Worm (Caenorhabditis elegans) whole organism, midembryonic: ENCODE measurements around the gene idpb-3.

Experiments
- T22C8.4 ChIP-seq: fragments of 200-800 bp; sonication (Bioruptor generic); IDR thresholded peaks from 2 replicates; pipeline ENCODE4 v1.3.6; 2022; ENCODE audit warnings: missing genetic modification characterization, missing compliant biosample characterization
- cog-1 ChIP-seq: sonication (generic microtip); optimal IDR thresholded peaks from 2 replicates; lab custom pipeline; 2016; ENCODE audit warnings: missing genetic modification characterization, missing compliant biosample characterization
- flt-1 ChIP-seq: fragments of 200-800 bp; sonication (Bioruptor generic); IDR thresholded peaks from 2 replicates; pipeline ENCODE4 v1.3.6; 2022; ENCODE audit warnings: missing genetic modification characterization, missing compliant biosample characterization
- klf-2 ChIP-seq: fragments of 200-800 bp; sonication (Bioruptor generic); conservative IDR thresholded peaks from 2 replicates; pipeline ENCODE4 v1.3.6; 2022; ENCODE audit warnings: missing genetic modification reagents, missing genetic modification characterization, missing compliant biosample characterization
- med-1 ChIP-seq: sonication (generic microtip); optimal IDR thresholded peaks from 2 replicates; lab custom pipeline; 2017; ENCODE audit warnings: missing genetic modification characterization, mild to moderate bottlenecking, missing compliant biosample characterization, antibody characterized with exemption, missing genetic modification reagents; ENCODE audit not compliant: insufficient read depth
- ref-1 ChIP-seq: fragments of 200-800 bp; sonication (Bioruptor generic); conservative IDR thresholded peaks from 2 replicates; pipeline ENCODE4 v1.3.6; 2022; ENCODE audit warnings: missing genetic modification reagents, missing genetic modification characterization, missing compliant biosample characterization
- tab-1 ChIP-seq: fragments of 200-800 bp; sonication (Bioruptor generic); IDR thresholded peaks from 2 replicates; pipeline ENCODE4 v1.3.6; 2022; ENCODE audit warnings: missing genetic modification characterization, missing compliant biosample characterization
- ztf-23 ChIP-seq: fragments of 200-800 bp; sonication (Bioruptor generic); IDR thresholded peaks from 2 replicates; pipeline ENCODE4 v1.3.6; 2022; ENCODE audit warnings: missing genetic modification reagents, missing genetic modification characterization, missing compliant biosample characterization
- ztf-29 ChIP-seq: fragments of 200-800 bp; sonication (Bioruptor generic); IDR thresholded peaks from 2 replicates; pipeline ENCODE4 v1.3.6; 2022; ENCODE audit warnings: missing genetic modification reagents, missing genetic modification characterization, missing compliant biosample characterization

Gene idpb-3

ce11 chrII:5069525-5069924, 32.1 kb downstream of the idpb-3 start, which contains the start of gene idpb-2:
TSS of gene idpb-2 (minus strand) at chrII:5069625.
- TF ChIP-seq ref-1 (GFP tag; lab: Robert Waterston, UW) (no peak), tab-1 (no peak), med-1 (GFP tag; lab: Kevin White, UChicago) (no peak), klf-2 (GFP tag; lab: Robert Waterston, UW) (no peak), ztf-23 (GFP tag; lab: Robert Waterston, UW) (no peak)

ce11 chrII:5067927-5068326, 33.7 kb downstream of the idpb-3 start, which contains the start of gene C27A2.8:
TSS of gene C27A2.8 (minus strand) at chrII:5068043.
- TF ChIP-seq klf-2 (GFP tag; lab: Robert Waterston, UW), result no peak

- TF ChIP-seq flt-1 (GFP tag; lab: Robert Waterston, UW) (no peak), tab-1 (no peak), ztf-23 (GFP tag; lab: Robert Waterston, UW) (no peak), ref-1 (GFP tag; lab: Robert Waterston, UW) (no peak), ztf-29 (GFP tag; lab: Robert Waterston, UW) (no peak), cog-1 (tag; lab: Kevin White, UChicago) (no peak), med-1 (GFP tag; lab: Kevin White, UChicago) (no peak), klf-2 (GFP tag; lab: Robert Waterston, UW) (no peak), T22C8.4 (GFP tag; lab: Robert Waterston, UW) (no peak)
These were observed 34.6 kb downstream of the idpb-3 start for ce11 chrII:5066967-5067366.

- 0 out of 2 replicates have a peak, but pooled peaks have one; percentile 55 for TF ChIP-seq klf-2 (GFP tag; lab: Robert Waterston, UW)
- 0 out of 2 replicates have a peak, but pooled peaks have one; percentile 38 for TF ChIP-seq ztf-23 (GFP tag; lab: Robert Waterston, UW)
- TF ChIP-seq tab-1, result no peak
- TF ChIP-seq ref-1 (GFP tag; lab: Robert Waterston, UW), result no peak
- TF ChIP-seq flt-1 (GFP tag; lab: Robert Waterston, UW), result peak; percentile 56; the same call in 1 of the 2 replicates
- 0 out of 2 replicates have a peak, but pooled peaks have one; percentile 9 for TF ChIP-seq T22C8.4 (GFP tag; lab: Robert Waterston, UW)
- TF ChIP-seq cog-1 (tag; lab: Kevin White, UChicago), result peak; percentile 4
These were observed 39.7 kb downstream of the idpb-3 start, which contains the start of gene smc-5 for ce11 chrII:5061794-5062368. TSS of gene smc-5 (plus strand) at chrII:5062125.

ce11 chrII:5060719-5061118, 40.9 kb downstream of the idpb-3 start, which contains the start of gene pho-12:
TSS of gene pho-12 (minus strand) at chrII:5060819.
- no peak for TF ChIP-seq tab-1
- TF ChIP-seq flt-1 (GFP tag; lab: Robert Waterston, UW), result no peak
- no peak for TF ChIP-seq ztf-23 (GFP tag; lab: Robert Waterston, UW)
- no peak for TF ChIP-seq ztf-29 (GFP tag; lab: Robert Waterston, UW)
- TF ChIP-seq cog-1 (tag; lab: Kevin White, UChicago), result no peak
- no peak for TF ChIP-seq T22C8.4 (GFP tag; lab: Robert Waterston, UW)
- no peak for TF ChIP-seq med-1 (GFP tag; lab: Kevin White, UChicago)
- TF ChIP-seq ref-1 (GFP tag; lab: Robert Waterston, UW), result no peak
- TF ChIP-seq klf-2 (GFP tag; lab: Robert Waterston, UW), result no peak

- no peak for TF ChIP-seq tab-1
These were observed 43.6 kb downstream of the idpb-3 start, which contains the start of gene C27A2.12 for ce11 chrII:5058036-5058435. TSS of gene C27A2.12 (minus strand) at chrII:5058136.

ce11 chrII:5057315-5057714, 44.3 kb downstream of the idpb-3 start:
- peak; percentile 81 for TF ChIP-seq flt-1 (GFP tag; lab: Robert Waterston, UW)
- TF ChIP-seq tab-1, result peak; percentile 74
- TF ChIP-seq cog-1 (tag; lab: Kevin White, UChicago), result no peak
- TF ChIP-seq med-1 (GFP tag; lab: Kevin White, UChicago), result no peak
- no peak for TF ChIP-seq klf-2 (GFP tag; lab: Robert Waterston, UW)
- peak; percentile 78; the same call in 1 of the 2 replicates for TF ChIP-seq ztf-29 (GFP tag; lab: Robert Waterston, UW)
- TF ChIP-seq ref-1 (GFP tag; lab: Robert Waterston, UW), result peak; percentile 68; the same call in 1 of the 2 replicates
- TF ChIP-seq ztf-23 (GFP tag; lab: Robert Waterston, UW), result no peak
- peak; percentile 43; the same call in 1 of the 2 replicates for TF ChIP-seq T22C8.4 (GFP tag; lab: Robert Waterston, UW)

- TF ChIP-seq cog-1 (tag; lab: Kevin White, UChicago) (no peak), med-1 (GFP tag; lab: Kevin White, UChicago) (no peak), ztf-23 (GFP tag; lab: Robert Waterston, UW) (no peak), ztf-29 (GFP tag; lab: Robert Waterston, UW) (no peak), T22C8.4 (GFP tag; lab: Robert Waterston, UW) (no peak), klf-2 (GFP tag; lab: Robert Waterston, UW) (no peak), flt-1 (GFP tag; lab: Robert Waterston, UW) (no peak), ref-1 (GFP tag; lab: Robert Waterston, UW) (no peak), tab-1 (no peak)
These were observed 45.3 kb downstream of the idpb-3 start for ce11 chrII:5056254-5056653.

- TF ChIP-seq ztf-29 (GFP tag; lab: Robert Waterston, UW), result no peak; the same call in 1 of the 2 replicates
- no peak for TF ChIP-seq med-1 (GFP tag; lab: Kevin White, UChicago)
- peak; percentile 65 for TF ChIP-seq cog-1 (tag; lab: Kevin White, UChicago)
- peak; percentile 77 for TF ChIP-seq flt-1 (GFP tag; lab: Robert Waterston, UW)
- no peak for TF ChIP-seq tab-1
- no peak for TF ChIP-seq klf-2 (GFP tag; lab: Robert Waterston, UW)
- TF ChIP-seq ztf-23 (GFP tag; lab: Robert Waterston, UW), result peak; percentile 83
- TF ChIP-seq T22C8.4 (GFP tag; lab: Robert Waterston, UW), result peak; percentile 72; the same call in 1 of the 2 replicates
These were observed 46.4 kb downstream of the idpb-3 start, which contains the start of the genes ify-1 and rpl-22 for ce11 chrII:5055129-5055666. TSS of gene ify-1 (minus strand) at chrII:5055179. TSS of gene rpl-22 (plus strand) at chrII:5055616.
